Worm (Caenorhabditis elegans) whole organism, early embryonic: ENCODE results near the gene ifb-2.

Source experiments
- B0310.2 ChIP-seq: sonication (generic microtip); optimal IDR thresholded peaks from 2 replicates; lab custom pipeline; 2016; ENCODE audit warnings: mild to moderate bottlenecking, missing genetic modification characterization, missing compliant biosample characterization
- aly-1 ChIP-seq: sonication (generic microtip); optimal IDR thresholded peaks from 2 replicates; lab custom pipeline; 2016; ENCODE audit warnings: missing genetic modification characterization, missing compliant biosample characterization
- ama-1 ChIP-seq: fragments of 150-350 bp; optimal IDR thresholded peaks from 2 replicates; lab custom pipeline; 2014
- ceh-36 ChIP-seq: sonication (generic microtip); optimal IDR thresholded peaks from 2 replicates; lab custom pipeline; 2016; ENCODE audit warnings: missing genetic modification characterization, inconsistent platforms, missing compliant biosample characterization
- ets-7 ChIP-seq: sonication (generic microtip); optimal IDR thresholded peaks from 2 replicates; lab custom pipeline; 2016; ENCODE audit warnings: missing genotype, missing genetic modification characterization, missing compliant biosample characterization
- flt-1 ChIP-seq: fragments of 200-800 bp; sonication (Bioruptor generic); IDR thresholded peaks from 2 replicates; pipeline ENCODE4 v1.3.6; 2022; ENCODE audit warnings: missing genetic modification characterization, missing compliant biosample characterization
- hmbx-1 ChIP-seq: sonication (generic microtip); optimal IDR thresholded peaks from 2 replicates; lab custom pipeline; 2016; ENCODE audit warnings: mild to moderate bottlenecking, missing genetic modification characterization, missing compliant biosample characterization
- hmg-4 ChIP-seq: fragments of 200-800 bp; sonication (Bioruptor generic); optimal IDR thresholded peaks from 2 replicates; lab custom pipeline; 2018; ENCODE audit warnings: mild to moderate bottlenecking, missing genetic modification characterization, missing compliant biosample characterization
- hnd-1 ChIP-seq: sonication (generic microtip); optimal IDR thresholded peaks from 2 replicates; lab custom pipeline; 2016; ENCODE audit warnings: missing genetic modification characterization, missing compliant biosample characterization
- scrt-1 ChIP-seq: fragments of 200-800 bp; sonication (Bioruptor generic); IDR thresholded peaks from 2 replicates; pipeline ENCODE4 v1.3.6; 2022; ENCODE audit warnings: missing genetic modification characterization, missing compliant biosample characterization
- tbx-37 ChIP-seq: fragments of 200-800 bp; sonication (Bioruptor generic); conservative IDR thresholded peaks from 2 replicates; pipeline ENCODE4 v1.3.6; 2022; ENCODE audit warnings: missing genetic modification reagents, missing genetic modification characterization, missing compliant biosample characterization
- tra-4 ChIP-seq: sonication (generic microtip); optimal IDR thresholded peaks from 2 replicates; lab custom pipeline; 2017; ENCODE audit warnings: missing genetic modification characterization, missing compliant biosample characterization

ce11 chrII:5797348-5797977, 47.5 kb downstream of the ifb-2 start, which contains the start of the genes msp-63 and msp-142:
- no peak for TF ChIP-seq ets-7 (tag; lab: Kevin White, UChicago)
- no peak for TF ChIP-seq B0310.2 (tag; lab: Kevin White, UChicago)
- no peak for TF ChIP-seq scrt-1
- TF ChIP-seq hnd-1 (tag; lab: Kevin White, UChicago): no peak
- TF ChIP-seq tra-4 (tag; lab: Kevin White, UChicago): no peak
- TF ChIP-seq hmbx-1: no peak
- no peak for TF ChIP-seq ceh-36 (tag; lab: Kevin White, UChicago)
- no peak for TF ChIP-seq flt-1 (GFP tag; lab: Robert Waterston, UW)
- no peak for TF ChIP-seq ama-1 (lab: Kevin White, UChicago)
- no peak for TF ChIP-seq tbx-37 (GFP tag; lab: Robert Waterston, UW)
- no peak for TF ChIP-seq aly-1 (tag; lab: Kevin White, UChicago)
- TF ChIP-seq hmg-4 (GFP tag; lab: Kevin White, UChicago): no peak
